Worm (Caenorhabditis elegans) whole organism, late embryonic: ENCODE results near the gene K05F1.8.

ENCODE experiments used
- F13H6.1 ChIP-seq: sonication (generic microtip); optimal IDR thresholded peaks from 2 replicates; lab custom pipeline; 2016; ENCODE audit warnings: missing genetic modification characterization, missing compliant biosample characterization
- Y22D7AL.16 ChIP-seq: sonication (generic microtip); optimal IDR thresholded peaks from 2 replicates; lab custom pipeline; 2016; ENCODE audit warnings: missing genetic modification characterization, missing compliant biosample characterization
- ama-1 ChIP-seq: fragments of 150-350 bp; optimal IDR thresholded peaks from 2 replicates; lab custom pipeline; 2014
- ceh-14 ChIP-seq: sonication (generic microtip); optimal IDR thresholded peaks from 2 replicates; lab custom pipeline; 2016; ENCODE audit warnings: missing genotype, missing genetic modification characterization, missing compliant biosample characterization
- ceh-18 ChIP-seq: sonication (generic microtip); optimal IDR thresholded peaks from 2 replicates; lab custom pipeline; 2016; ENCODE audit warnings: missing genetic modification characterization, missing compliant biosample characterization
- ceh-19 ChIP-seq: fragments of 200-800 bp; sonication (Bioruptor generic); optimal IDR thresholded peaks from 2 replicates; lab custom pipeline; 2018; ENCODE audit warnings: mild to moderate bottlenecking, missing genetic modification characterization, missing compliant biosample characterization
- ceh-24 ChIP-seq: sonication (generic microtip); optimal IDR thresholded peaks from 2 replicates; lab custom pipeline; 2016; ENCODE audit warnings: mild to moderate bottlenecking, missing genetic modification characterization, missing compliant biosample characterization
- ceh-31 ChIP-seq: sonication (generic microtip); optimal IDR thresholded peaks from 2 replicates; lab custom pipeline; 2016; ENCODE audit warnings: missing genetic modification characterization, missing compliant biosample characterization
- ceh-45 ChIP-seq: fragments of 200-800 bp; sonication (Bioruptor generic); IDR thresholded peaks from 2 replicates; pipeline ENCODE4 v1.3.6; 2022; ENCODE audit warnings: missing genetic modification reagents, missing genetic modification characterization, missing compliant biosample characterization
- ceh-6 ChIP-seq: fragments of 200-800 bp; sonication (Bioruptor generic); optimal IDR thresholded peaks from 2 replicates; lab custom pipeline; 2018; ENCODE audit warnings: mild to moderate bottlenecking, missing genetic modification characterization, missing compliant biosample characterization
- ceh-9 ChIP-seq: sonication (generic microtip); optimal IDR thresholded peaks from 2 replicates; lab custom pipeline; 2016; ENCODE audit warnings: mild to moderate bottlenecking, missing genetic modification characterization, inconsistent platforms, missing compliant biosample characterization
- che-1 ChIP-seq: sonication (generic microtip); optimal IDR thresholded peaks from 2 replicates; lab custom pipeline; 2016; ENCODE audit warnings: mild to moderate bottlenecking, missing genetic modification characterization, missing compliant biosample characterization
- elt-2 ChIP-seq: sonication (generic microtip); optimal IDR thresholded peaks from 2 replicates; lab custom pipeline; 2016; ENCODE audit warnings: missing genetic modification reagents, missing genetic modification characterization, missing compliant biosample characterization
- elt-4 ChIP-seq: sonication (generic microtip); optimal IDR thresholded peaks from 2 replicates; lab custom pipeline; 2016; ENCODE audit warnings: missing genetic modification characterization, missing compliant biosample characterization
- eyg-1 ChIP-seq: sonication (generic microtip); optimal IDR thresholded peaks from 2 replicates; lab custom pipeline; 2016; ENCODE audit warnings: missing genotype, missing genetic modification characterization, missing compliant biosample characterization
- fax-1 ChIP-seq: sonication (generic microtip); optimal IDR thresholded peaks from 2 replicates; lab custom pipeline; 2016; ENCODE audit warnings: missing genotype, missing genetic modification characterization, missing compliant biosample characterization
- hlh-13 ChIP-seq: fragments of 200-800 bp; sonication (Bioruptor generic); optimal IDR thresholded peaks from 2 replicates; lab custom pipeline; 2018; ENCODE audit warnings: mild to moderate bottlenecking, missing genetic modification characterization, missing compliant biosample characterization
- hlh-6 ChIP-seq: sonication (generic microtip); optimal IDR thresholded peaks from 2 replicates; lab custom pipeline; 2016; ENCODE audit warnings: missing genotype, missing genetic modification characterization, missing compliant biosample characterization
- hlh-8 ChIP-seq: sonication (generic microtip); optimal IDR thresholded peaks from 2 replicates; lab custom pipeline; 2016; ENCODE audit warnings: missing genotype, missing genetic modification characterization, missing compliant biosample characterization
- madf-2 ChIP-seq: sonication (generic microtip); optimal IDR thresholded peaks from 2 replicates; lab custom pipeline; 2017; ENCODE audit warnings: missing genetic modification characterization, missing compliant biosample characterization
- nfya-1 ChIP-seq: sonication (generic microtip); optimal IDR thresholded peaks from 2 replicates; lab custom pipeline; 2017; ENCODE audit warnings: missing genetic modification characterization, mild to moderate bottlenecking, missing compliant biosample characterization, antibody characterized with exemption, moderate library complexity
- nhr-11 ChIP-seq: fragments of 150-350 bp; optimal IDR thresholded peaks from 2 replicates; lab custom pipeline; 2014; ENCODE audit warnings: missing biosample characterization, missing genetic modification characterization
- nhr-232 ChIP-seq: sonication (generic microtip); optimal IDR thresholded peaks from 2 replicates; lab custom pipeline; 2016; ENCODE audit warnings: missing genetic modification characterization, missing compliant biosample characterization
- npax-4 ChIP-seq: sonication (generic microtip); optimal IDR thresholded peaks from 2 replicates; lab custom pipeline; 2016; ENCODE audit warnings: missing genetic modification characterization, missing compliant biosample characterization
- pag-3 ChIP-seq: sonication (generic microtip); optimal IDR thresholded peaks from 2 replicates; lab custom pipeline; 2016; ENCODE audit warnings: missing compliant biosample characterization, missing genetic modification characterization, borderline replicate concordance
- pat-9 ChIP-seq: fragments of 200-800 bp; sonication (Bioruptor generic); optimal IDR thresholded peaks from 2 replicates; lab custom pipeline; 2018; ENCODE audit warnings: mild to moderate bottlenecking, missing genetic modification characterization, moderate library complexity, missing compliant biosample characterization
- pha-2 ChIP-seq: sonication (generic microtip); optimal IDR thresholded peaks from 2 replicates; lab custom pipeline; 2017; ENCODE audit warnings: mild to moderate bottlenecking, missing genetic modification characterization, missing compliant biosample characterization
- pha-4 ChIP-seq: fragments of 150-350 bp; optimal IDR thresholded peaks from 2 replicates; lab custom pipeline; 2018; ENCODE audit warnings: missing biosample characterization, missing genetic modification reagents, missing genetic modification characterization
- pqm-1 ChIP-seq: sonication (generic microtip); optimal IDR thresholded peaks from 2 replicates; lab custom pipeline; 2016; ENCODE audit warnings: missing genetic modification characterization, missing compliant biosample characterization
- pros-1 ChIP-seq: fragments of 150-350 bp; optimal IDR thresholded peaks from 2 replicates; lab custom pipeline; 2014; ENCODE audit warnings: missing biosample characterization, missing genetic modification reagents, missing genetic modification characterization
- sdc-2 ChIP-seq: sonication (generic microtip); optimal IDR thresholded peaks from 2 replicates; lab custom pipeline; 2016; ENCODE audit warnings: missing genotype, missing genetic modification characterization, missing compliant biosample characterization
- sox-2 ChIP-seq: fragments of 200-800 bp; sonication (Bioruptor generic); IDR thresholded peaks from 2 replicates; pipeline ENCODE4 v1.3.6; 2022; ENCODE audit warnings: missing genetic modification reagents, missing genetic modification characterization, missing compliant biosample characterization
- unc-3 ChIP-seq, 2 experiments: fragments of 200-800 bp in 1 of 2; sonication (Bioruptor generic) in 1 of 2; sonication (generic microtip) in 1 of 2; conservative IDR thresholded peaks in 1 of 2; optimal IDR thresholded peaks in 1 of 2; 2 replicates each; pipeline versions ENCODE4 v1.3.6 to Lab custom; 2016 to 2022; ENCODE audit warnings: missing compliant biosample characterization in 2 of 2, missing genetic modification characterization in 2 of 2, missing genetic modification reagents in 1 of 2
- unc-86 ChIP-seq: sonication (generic microtip); optimal IDR thresholded peaks from 2 replicates; lab custom pipeline; 2016; ENCODE audit warnings: missing genetic modification characterization, missing compliant biosample characterization
- zip-5 ChIP-seq: sonication (generic microtip); optimal IDR thresholded peaks from 2 replicates; lab custom pipeline; 2016; ENCODE audit warnings: missing genetic modification characterization, missing compliant biosample characterization
- ztf-16 ChIP-seq: sonication (generic microtip); optimal IDR thresholded peaks from 2 replicates; lab custom pipeline; 2017; ENCODE audit warnings: missing genetic modification characterization, missing compliant biosample characterization

Gene K05F1.8

ce11 chrII:5804288-5804687 lies 4.8 kb upstream of the K05F1.8 start:
- TF ChIP-seq ceh-18 (tag; lab: Kevin White, UChicago) = no peak
- no peak for TF ChIP-seq unc-86
- TF ChIP-seq pqm-1 (tag; lab: Kevin White, UChicago) = no peak
- TF ChIP-seq fax-1 (tag; lab: Kevin White, UChicago) = no peak
- no peak for TF ChIP-seq eyg-1 (tag; lab: Kevin White, UChicago)
- TF ChIP-seq sox-2 (GFP tag; lab: Robert Waterston, UW) = no peak
- no peak for TF ChIP-seq ama-1 (lab: Kevin White, UChicago)
- no peak for TF ChIP-seq Y22D7AL.16 (tag; lab: Kevin White, UChicago)
- TF ChIP-seq ceh-45 (GFP tag; lab: Robert Waterston, UW) = no peak
- no peak for TF ChIP-seq hlh-13 (GFP tag; lab: Kevin White, UChicago)
- no peak for TF ChIP-seq pros-1
- no peak for TF ChIP-seq F13H6.1
- TF ChIP-seq sdc-2 = no peak

- no peak for TF ChIP-seq ceh-14
- no peak for TF ChIP-seq ceh-19 (GFP tag; lab: Kevin White, UChicago)
- TF ChIP-seq elt-2 (tag; lab: Kevin White, UChicago) = no peak
Observed at ce11 chrII:5801075-5801474, 1.6 kb upstream of the K05F1.8 start, which contains the start of the genes K05F1.9 and K05F1.1. TSS of gene K05F1.9 (minus strand) at chrII:5801175. TSS of gene K05F1.1 (plus strand) at chrII:5801382.

- no peak for TF ChIP-seq ceh-24 (tag; lab: Kevin White, UChicago)
- no peak for TF ChIP-seq ceh-45 (GFP tag; lab: Robert Waterston, UW)
- TF ChIP-seq hlh-6 (tag; lab: Kevin White, UChicago) = no peak
- no peak for TF ChIP-seq nfya-1 (tag; lab: Kevin White, UChicago)
- no peak for TF ChIP-seq pros-1
- TF ChIP-seq nhr-11 (tag; lab: Kevin White, UChicago) = no peak
- TF ChIP-seq elt-4 (tag; lab: Kevin White, UChicago) = no peak
- no peak for TF ChIP-seq nhr-232 (tag; lab: Kevin White, UChicago)
- no peak for TF ChIP-seq eyg-1 (tag; lab: Kevin White, UChicago)
- no peak for TF ChIP-seq unc-3 (GFP tag; conservative IDR thresholded peaks at IDR 0.05; lab: Robert Waterston, UW)
- no peak for TF ChIP-seq unc-3 (tag; optimal IDR thresholded peaks at IDR 0.05; lab: Kevin White, UChicago)
- no peak for TF ChIP-seq pha-4
- TF ChIP-seq ceh-14 = no peak
- TF ChIP-seq ceh-9 (tag; lab: Kevin White, UChicago) = no peak
Observed at ce11 chrII:5797348-5797977, 2.0 kb downstream of the K05F1.8 start, which contains the start of the genes msp-63 and msp-142. TSS of gene msp-63 (minus strand) at chrII:5797448. TSS of gene msp-142 (plus strand) at chrII:5797927.

ce11 chrII:5794195-5794594 lies 5.3 kb downstream of the K05F1.8 start, which contains the start of gene acdh-8:
TSS of gene acdh-8 (plus strand) at chrII:5794495.
- TF ChIP-seq unc-3 (GFP tag; conservative IDR thresholded peaks at IDR 0.05; lab: Robert Waterston, UW) = no peak
- TF ChIP-seq unc-3 (tag; optimal IDR thresholded peaks at IDR 0.05; lab: Kevin White, UChicago) = no peak
- no peak for TF ChIP-seq nhr-11 (tag; lab: Kevin White, UChicago)
- no peak for TF ChIP-seq hlh-8 (tag; lab: Kevin White, UChicago)
- TF ChIP-seq, all 69 proteins: peak for 0

- TF ChIP-seq pha-4 (no peak), ama-1 (lab: Kevin White, UChicago) (no peak), ceh-31 (tag; lab: Kevin White, UChicago) (no peak), che-1 (tag; lab: Kevin White, UChicago) (no peak), npax-4 (no peak), sdc-2 (no peak), pag-3 (tag; lab: Kevin White, UChicago) (no peak), ztf-16 (tag; lab: Kevin White, UChicago) (no peak), ceh-6 (GFP tag; lab: Kevin White, UChicago) (no peak), pat-9 (no peak), madf-2 (no peak), pha-2 (tag; lab: Kevin White, UChicago) (no peak), zip-5 (tag; lab: Kevin White, UChicago) (no peak)
- TF ChIP-seq, all 69 proteins: peak for 0
Observed at ce11 chrII:5792490-5792889, 7.0 kb downstream of the K05F1.8 start, which contains the start of gene K05F1.14. TSS of gene K05F1.14 (minus strand) at chrII:5792590.
